Worm (Caenorhabditis elegans): ENCODE results near the gene T02E9.6.

- no peak for TF ChIP-seq snpc-4 (tag; optimal IDR thresholded peaks at IDR 0.05)
- TF ChIP-seq nhr-77 (tag; optimal IDR thresholded peaks at IDR 0.05): no peak
- no peak for TF ChIP-seq rbr-2 (tag; optimal IDR thresholded peaks at IDR 0.05)
- TF ChIP-seq mxl-3 (GFP tag; optimal IDR thresholded peaks at IDR 0.05): no peak
- TF ChIP-seq skn-1 (tag; optimal IDR thresholded peaks at IDR 0.05): no peak
- TF ChIP-seq fkh-10 (GFP tag; optimal IDR thresholded peaks at IDR 0.05): no peak
- no peak for TF ChIP-seq pha-4 (GFP tag; IDR thresholded peaks at IDR 0.05)
- TF ChIP-seq pha-4 (tag; optimal IDR thresholded peaks at IDR 0.05): no peak
These were observed 26.3 kb downstream of the T02E9.6 start for ce11 chrV:11307781-11308180.

Data from whole organism, L4 larva.